Fruit fly (Drosophila melanogaster): ENCODE data around the gene Rga.

dm6 chr3R:5562956-5563355, 50.0 kb downstream of the Rga start:
- TF ChIP-seq Sin3A (optimal IDR thresholded peaks at IDR 0.05) = no peak
- TF ChIP-seq insv (optimal IDR thresholded peaks at IDR 0.05) = no peak
- TF ChIP-seq h (optimal IDR thresholded peaks at IDR 0.05) = no peak
- no peak for TF ChIP-seq ttk (optimal IDR thresholded peaks at IDR 0.05)
- no peak for TF ChIP-seq Myc (optimal IDR thresholded peaks at IDR 0.05)

Measured in Kc167 (cell line).